Worm (Caenorhabditis elegans) whole organism, young adult: Measurements from ENCODE around the gene C31H1.2.

ENCODE experiments used
- F10E7.11 ChIP-seq: sonication (generic microtip); optimal IDR thresholded peaks from 2 replicates; lab custom pipeline; 2017; ENCODE audit warnings: mild to moderate bottlenecking, missing genetic modification characterization, moderate library complexity, missing compliant biosample characterization
- F22D6.2 ChIP-seq: sonication (generic microtip); optimal IDR thresholded peaks from 2 replicates; lab custom pipeline; 2016; ENCODE audit warnings: mild to moderate bottlenecking, missing genetic modification characterization, missing compliant biosample characterization
- F33H1.4 ChIP-seq: fragments of 200-800 bp; sonication (Bioruptor generic); IDR thresholded peaks from 2 replicates; pipeline ENCODE4 v1.3.6; 2022; ENCODE audit warnings: missing genetic modification reagents, missing genetic modification characterization, missing compliant biosample characterization
- F37B4.10 ChIP-seq: fragments of 200-800 bp; sonication (Bioruptor generic); IDR thresholded peaks from 2 replicates; pipeline ENCODE4 v1.3.6; 2022; ENCODE audit warnings: missing genetic modification characterization, missing compliant biosample characterization
- F55B11.4 ChIP-seq: sonication (generic microtip); optimal IDR thresholded peaks from 2 replicates; lab custom pipeline; 2016; ENCODE audit warnings: missing compliant biosample characterization, missing genetic modification characterization, borderline replicate concordance; ENCODE audit not compliant: insufficient read depth
- Y53G8AR.9 ChIP-seq: fragments of 200-800 bp; sonication (Bioruptor generic); conservative IDR thresholded peaks from 2 replicates; pipeline ENCODE4 v1.3.6; 2022; ENCODE audit warnings: missing genetic modification reagents, missing genetic modification characterization, missing compliant biosample characterization
- Y56A3A.18 ChIP-seq: fragments of 200-800 bp; sonication (Bioruptor generic); IDR thresholded peaks from 2 replicates; pipeline ENCODE4 v1.3.6; 2022; ENCODE audit warnings: missing genetic modification reagents, missing genetic modification characterization, missing compliant biosample characterization
- ZK185.1 ChIP-seq: sonication (generic microtip); optimal IDR thresholded peaks from 2 replicates; lab custom pipeline; 2016; ENCODE audit warnings: mild to moderate bottlenecking, missing genetic modification characterization, missing compliant biosample characterization; ENCODE audit not compliant: poor library complexity, severe bottlenecking
- bed-2 ChIP-seq: fragments of 200-800 bp; sonication (Bioruptor generic); IDR thresholded peaks from 2 replicates; pipeline ENCODE4 v1.3.6; 2022; ENCODE audit warnings: missing genetic modification reagents, missing genetic modification characterization, missing compliant biosample characterization
- ceh-27 ChIP-seq: fragments of 200-800 bp; sonication (Bioruptor generic); optimal IDR thresholded peaks from 2 replicates; lab custom pipeline; 2018; ENCODE audit warnings: mild to moderate bottlenecking, missing genetic modification characterization, moderate library complexity, missing compliant biosample characterization
- egrh-3 ChIP-seq: fragments of 200-800 bp; sonication (Bioruptor generic); IDR thresholded peaks from 2 replicates; pipeline ENCODE4 v1.3.6; 2022; ENCODE audit warnings: missing genetic modification reagents, missing genetic modification characterization, missing compliant biosample characterization
- ekl-4 ChIP-seq: fragments of 200-800 bp; sonication (Bioruptor generic); IDR thresholded peaks from 2 replicates; pipeline ENCODE4 v1.3.6; 2022; ENCODE audit warnings: missing genetic modification reagents, missing genetic modification characterization, missing compliant biosample characterization
- hmg-1.2 ChIP-seq: fragments of 200-800 bp; sonication (Bioruptor generic); IDR thresholded peaks from 2 replicates; pipeline ENCODE4 v1.3.6; 2022; ENCODE audit warnings: missing genetic modification reagents, missing genetic modification characterization, missing compliant biosample characterization
- lin-26 ChIP-seq: fragments of 200-800 bp; sonication (Bioruptor generic); IDR thresholded peaks from 2 replicates; pipeline ENCODE4 v1.3.6; 2022; ENCODE audit warnings: missing genetic modification reagents, missing genetic modification characterization, missing compliant biosample characterization
- madf-6 ChIP-seq: fragments of 200-800 bp; sonication (Bioruptor generic); IDR thresholded peaks from 2 replicates; pipeline ENCODE4 v1.3.6; 2022; ENCODE audit warnings: missing genetic modification reagents, missing genetic modification characterization, missing compliant biosample characterization
- madf-8 ChIP-seq: fragments of 200-800 bp; sonication (Bioruptor generic); conservative IDR thresholded peaks from 2 replicates; pipeline ENCODE4 v1.3.6; 2022; ENCODE audit warnings: missing genetic modification reagents, missing genetic modification characterization, missing compliant biosample characterization
- nfyb-1 ChIP-seq: fragments of 200-800 bp; sonication (Bioruptor generic); IDR thresholded peaks from 2 replicates; pipeline ENCODE4 v1.3.6; 2022; ENCODE audit warnings: missing genetic modification reagents, missing genetic modification characterization, missing compliant biosample characterization
- nhr-120 ChIP-seq: fragments of 200-800 bp; sonication (Bioruptor generic); IDR thresholded peaks from 2 replicates; pipeline ENCODE4 v1.3.6; 2022; ENCODE audit warnings: missing genetic modification characterization, missing compliant biosample characterization
- nhr-80 ChIP-seq: sonication (generic microtip); optimal IDR thresholded peaks from 2 replicates; lab custom pipeline; 2016; ENCODE audit warnings: missing genetic modification characterization, missing compliant biosample characterization
- nhr-90 ChIP-seq: sonication (generic microtip); optimal IDR thresholded peaks from 2 replicates; lab custom pipeline; 2016; ENCODE audit warnings: missing genotype, mild to moderate bottlenecking, missing genetic modification characterization, missing compliant biosample characterization
- pha-4 ChIP-seq: fragments of 150-350 bp; sonication (generic microtip); optimal IDR thresholded peaks from 2 replicates; lab custom pipeline; 2014; ENCODE audit warnings: missing biosample characterization, missing genetic modification reagents, missing genetic modification characterization
- rpc-1 ChIP-seq, 2 experiments: fragments of 150-350 bp in 1 of 2; sonication (generic microtip) in 1 of 2; optimal IDR thresholded peaks; 2 replicates each; lab custom pipeline; 2014 to 2018; ENCODE audit warnings: missing biosample characterization in 1 of 2, missing genetic modification characterization in 1 of 2, missing genetic modification reagents in 1 of 2, missing genotype in 1 of 2
- snpc-1.3 ChIP-seq: sonication (generic microtip); optimal IDR thresholded peaks from 2 replicates; lab custom pipeline; 2017; ENCODE audit warnings: missing genetic modification characterization, mild to moderate bottlenecking, missing compliant biosample characterization, antibody characterized with exemption, moderate library complexity, missing genotype, missing genetic modification reagents; ENCODE audit not compliant: insufficient read depth
- sptf-2 ChIP-seq: fragments of 200-800 bp; sonication (Bioruptor generic); optimal IDR thresholded peaks from 2 replicates; lab custom pipeline; 2018; ENCODE audit warnings: mild to moderate bottlenecking, missing genetic modification characterization, missing compliant biosample characterization
- unc-130 ChIP-seq: sonication (generic microtip); optimal IDR thresholded peaks from 2 replicates; lab custom pipeline; 2016; ENCODE audit warnings: missing genetic modification reagents, missing genetic modification characterization, missing compliant biosample characterization
- ztf-25 ChIP-seq: fragments of 200-800 bp; sonication (Bioruptor generic); IDR thresholded peaks from 2 replicates; pipeline ENCODE4 v1.3.6; 2022; ENCODE audit warnings: missing genetic modification reagents, missing genetic modification characterization, missing compliant biosample characterization
- ztf-3 ChIP-seq: fragments of 200-800 bp; sonication (Bioruptor generic); optimal IDR thresholded peaks from 2 replicates; lab custom pipeline; 2018; ENCODE audit warnings: mild to moderate bottlenecking, missing genetic modification characterization, missing compliant biosample characterization

C31H1.2 gene

DNA sequence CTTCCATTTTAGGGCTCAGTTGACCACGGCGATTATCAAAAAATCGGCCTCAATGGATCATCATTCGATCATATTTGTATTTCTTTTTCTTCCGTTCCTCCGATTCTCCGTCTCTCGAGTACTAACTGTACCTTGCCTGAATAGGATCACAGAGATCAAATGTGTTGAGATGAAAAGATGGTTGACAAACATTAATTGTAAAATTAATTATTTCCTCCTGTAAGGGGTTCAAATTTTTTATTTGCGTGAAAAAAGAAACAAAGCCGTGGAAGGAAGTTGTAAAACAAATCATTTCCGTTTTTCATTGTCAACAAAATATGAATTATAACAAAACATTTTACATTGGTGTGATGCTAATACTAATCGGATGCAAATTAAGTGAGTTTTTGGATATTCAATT, at the start of gene C31H1.2:
Gene C31H1.2, plus strand, starts transcription at position 301 of the 400 bp plus-strand sequence.
- no peak for TF ChIP-seq bed-2 (GFP tag; lab: Robert Waterston, UW)
- TF ChIP-seq unc-130 (GFP tag; lab: Kevin White, UChicago) = no peak
- TF ChIP-seq ztf-25 (GFP tag; lab: Robert Waterston, UW) = no peak
- TF ChIP-seq pha-4 (tag; lab: Kevin White, UChicago) = no peak
- no peak for TF ChIP-seq nhr-120 (GFP tag; lab: Robert Waterston, UW)
- no peak for TF ChIP-seq ZK185.1 (tag; lab: Kevin White, UChicago)
- TF ChIP-seq, all 124 proteins: peak for 0

DNA sequence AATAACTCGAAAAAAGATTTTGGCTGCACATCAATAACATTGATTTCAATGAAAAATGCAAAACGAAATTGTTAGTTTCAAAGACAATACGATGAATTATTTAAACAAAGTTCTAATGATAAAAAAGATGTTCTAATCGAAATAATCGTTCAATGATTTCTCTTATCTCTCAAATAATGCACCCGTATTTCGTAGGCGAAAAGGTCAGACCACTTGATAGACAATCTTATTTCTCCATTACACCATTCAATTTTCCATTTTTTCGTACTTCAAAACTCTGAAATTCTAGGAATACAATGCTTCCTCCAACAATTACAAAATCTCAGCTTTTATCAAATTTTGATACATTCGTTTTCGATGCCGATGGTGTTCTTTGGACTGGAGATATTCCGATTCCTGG, 47.0 kb upstream of the C31H1.2 start, which contains the start of gene C45E5.1:
Gene C45E5.1, plus strand, starts transcription at position 290 of the 400 bp plus-strand sequence.
- TF ChIP-seq nhr-80 (peak; percentile 12), Y56A3A.18 (GFP tag; lab: Robert Waterston, UW) (no peak)

DNA sequence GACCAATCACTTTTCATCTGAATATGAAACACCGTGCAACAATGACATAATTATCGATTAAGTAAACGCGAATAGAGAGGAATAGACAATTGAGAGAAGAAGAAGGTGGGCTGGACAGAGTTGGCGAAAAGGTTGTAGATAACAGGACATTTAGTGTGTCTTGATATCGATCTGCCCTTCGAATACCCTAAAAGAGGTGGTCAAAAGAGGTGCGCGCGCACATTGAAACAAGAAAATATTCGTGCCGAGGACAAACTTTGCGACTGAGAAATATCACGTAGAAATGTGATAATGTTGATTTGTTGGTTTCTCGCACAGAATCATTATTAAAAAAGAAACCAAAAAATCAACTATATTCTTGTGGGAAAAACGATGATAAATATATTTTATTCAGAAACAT, 41.2 kb upstream of the C31H1.2 start:
- no peak for TF ChIP-seq F33H1.4
- TF ChIP-seq nhr-90 (tag; lab: Kevin White, UChicago) = no peak
- 0 out of 2 replicates have a peak, but pooled peaks have one; percentile 20 for TF ChIP-seq Y53G8AR.9 (GFP tag; lab: Robert Waterston, UW)
- no peak for TF ChIP-seq snpc-1.3 (tag; lab: Kevin White, UChicago)
- no peak for TF ChIP-seq madf-8 (GFP tag; lab: Robert Waterston, UW)
- no peak for TF ChIP-seq rpc-1 (optimal IDR thresholded peaks at IDR 0.05; lab: Kevin White, UChicago)
- no peak for TF ChIP-seq rpc-1 (tag; optimal IDR thresholded peaks at IDR 0.05; lab: Kevin White, UChicago)
- TF ChIP-seq egrh-3 (GFP tag; lab: Robert Waterston, UW) = no peak
- 0 out of 2 replicates have a peak, but pooled peaks have one; percentile 28 for TF ChIP-seq F37B4.10 (GFP tag; lab: Robert Waterston, UW)
- no peak for TF ChIP-seq madf-6
- TF ChIP-seq nhr-80 = peak; percentile 24
- peak; percentile 31; the same call in 1 of the 2 replicates for TF ChIP-seq hmg-1.2 (GFP tag; lab: Robert Waterston, UW)

DNA sequence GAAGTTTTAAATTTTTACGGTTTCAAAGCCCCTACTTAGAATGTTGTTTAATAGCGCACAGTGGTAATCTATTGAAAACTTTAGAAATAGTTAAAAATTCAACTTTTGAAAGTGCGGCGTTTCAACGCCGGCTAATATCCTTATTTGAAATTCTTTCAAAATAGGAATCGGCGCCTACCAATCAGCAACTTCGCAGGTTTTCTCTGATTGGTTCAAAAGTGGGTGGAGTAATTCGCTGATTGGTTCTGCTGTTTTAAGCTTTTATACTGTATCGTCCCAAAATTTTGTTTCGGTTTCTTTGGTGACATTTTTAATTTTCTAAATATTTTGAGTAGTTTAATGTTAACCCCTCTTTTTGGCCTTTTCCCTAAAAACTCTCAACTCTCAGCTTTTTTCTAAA, 39.1 kb upstream of the C31H1.2 start:
- no peak for TF ChIP-seq F10E7.11 (tag; lab: Kevin White, UChicago)
- peak; percentile 70; the same call in 1 of the 2 replicates for TF ChIP-seq nfyb-1 (GFP tag; lab: Robert Waterston, UW)

DNA sequence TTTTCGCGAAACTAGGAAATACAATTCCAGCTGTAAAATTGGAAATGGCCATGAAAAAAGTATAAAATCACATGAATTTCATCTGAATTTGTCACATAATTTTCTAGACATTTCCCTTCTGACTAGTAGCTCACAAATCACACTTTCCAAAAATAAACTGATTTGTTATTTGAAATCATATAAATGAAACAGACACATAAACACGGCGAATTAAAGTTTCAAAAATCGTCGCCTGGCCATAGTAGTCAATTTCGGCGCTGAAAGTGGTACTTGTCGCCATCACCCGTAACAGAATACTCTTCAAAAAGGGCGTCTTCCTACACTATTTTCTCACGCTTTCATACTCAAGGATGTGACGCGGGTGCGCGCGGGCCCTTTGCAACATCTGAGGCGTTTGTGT, 38.4 kb upstream of the C31H1.2 start:
- 0 out of 2 replicates have a peak, but pooled peaks have one; percentile 17 for TF ChIP-seq ekl-4 (GFP tag; lab: Robert Waterston, UW)
- TF ChIP-seq sptf-2 (GFP tag; lab: Kevin White, UChicago) = no peak
- no peak for TF ChIP-seq nfyb-1 (GFP tag; lab: Robert Waterston, UW)
- no peak for TF ChIP-seq F22D6.2 (tag; lab: Kevin White, UChicago)
- peak; percentile 50 for TF ChIP-seq ceh-27
- no peak for TF ChIP-seq ztf-3 (GFP tag; lab: Kevin White, UChicago)

DNA sequence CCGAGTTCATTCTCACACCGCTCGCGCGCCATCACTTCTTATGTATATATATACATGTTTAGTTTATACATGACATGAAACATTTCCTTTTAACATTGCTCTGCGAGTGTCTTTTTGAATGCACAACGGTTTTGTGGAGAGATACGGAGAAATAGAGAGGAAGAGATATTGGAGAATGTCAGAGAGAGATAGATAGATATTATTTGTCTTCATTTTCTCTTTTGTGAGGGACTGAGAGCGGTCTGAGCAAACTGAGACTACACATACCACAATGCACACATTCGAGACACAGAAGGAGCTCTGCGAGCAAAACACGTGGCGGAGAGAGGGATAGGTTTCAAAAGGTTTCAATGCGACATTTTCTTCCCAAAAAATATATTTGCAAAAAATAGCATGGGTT, 37.8 kb upstream of the C31H1.2 start:
- TF ChIP-seq F55B11.4 (tag; lab: Kevin White, UChicago) (no peak), lin-26 (peak; percentile 46; the same call in 1 of the 2 replicates)
